Fruit fly (Drosophila melanogaster) Kc167 (cell line): ENCODE data around the gene CG15322.

Experiments used
- Myc ChIP-seq: fragments of >200 bp; optimal IDR thresholded peaks from 2 replicates; lab custom pipeline; 2017; ENCODE audit warnings: missing external identifiers
- Sin3A ChIP-seq: fragments of >200 bp; optimal IDR thresholded peaks from 2 replicates; lab custom pipeline; 2018; ENCODE audit warnings: missing external identifiers
- psq ChIP-seq: fragments of >200 bp; optimal IDR thresholded peaks from 2 replicates; lab custom pipeline; 2017; ENCODE audit warnings: missing external identifiers

DNA sequence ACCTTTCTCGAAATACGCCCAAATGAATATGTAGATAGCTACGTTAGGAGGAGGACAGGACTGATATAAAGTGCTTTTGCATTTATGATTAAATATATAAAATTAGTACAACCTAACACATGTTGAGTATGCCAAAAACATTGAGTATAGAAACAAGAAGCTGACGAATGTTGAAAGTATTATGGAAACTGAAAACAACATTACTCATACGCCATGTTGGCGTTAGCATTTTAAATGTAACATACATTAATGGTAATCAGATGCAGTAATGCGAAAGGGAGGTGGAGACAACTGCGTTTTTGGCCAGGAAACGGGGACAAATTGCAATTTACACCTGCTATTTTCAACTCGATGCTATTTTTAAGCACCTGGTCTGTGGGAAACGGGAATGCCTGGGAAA is 25.1 kb downstream of the CG15322 start:
- TF ChIP-seq psq (lab: Kevin White, UChicago) (no peak), Myc (lab: Kevin White, UChicago) (no peak), Sin3A (lab: Kevin White, UChicago) (no peak)
